Fruit fly (Drosophila melanogaster) whole organism, embryonic: ENCODE results near the gene Nca.

Source experiments
- Asciz ChIP-seq: fragments of 200-800 bp; sonication (Bioruptor generic); optimal IDR thresholded peaks from 2 replicates; lab custom pipeline; 2017; ENCODE audit warnings: missing biosample characterization, mild to moderate bottlenecking, missing genetic modification characterization, missing genetic modification reagents
- Atf6 ChIP-seq: fragments of 200-800 bp; sonication (Bioruptor generic); IDR thresholded peaks from 2 replicates; pipeline ENCODE4 v1.3.6; 2022; ENCODE audit warnings: missing biosample characterization, missing genetic modification characterization
- B-H2 ChIP-seq: fragments of 200-800 bp; sonication (Bioruptor generic); optimal IDR thresholded peaks from 2 replicates; lab custom pipeline; 2018; ENCODE audit warnings: missing biosample characterization, mild to moderate bottlenecking, missing genetic modification characterization
- Bgb ChIP-seq: fragments of 200-800 bp; sonication (Bioruptor generic); IDR thresholded peaks from 2 replicates; pipeline ENCODE4 v1.3.6; 2022; ENCODE audit warnings: missing biosample characterization, missing genetic modification characterization; ENCODE audit not compliant: partially characterized antibody
- CG11504 ChIP-seq: fragments of 200-800 bp; sonication (Bioruptor generic); optimal IDR thresholded peaks from 3 replicates; lab custom pipeline; 2019; ENCODE audit warnings: missing biosample characterization, mild to moderate bottlenecking, missing genetic modification characterization, moderate library complexity
- CG12391 ChIP-seq: fragments of 200-800 bp; sonication (Bioruptor generic); optimal IDR thresholded peaks from 3 replicates; lab custom pipeline; 2018; ENCODE audit warnings: missing biosample characterization, mild to moderate bottlenecking, missing genetic modification characterization, moderate library complexity
- CG13424 ChIP-seq: fragments of 200-800 bp; sonication (Bioruptor generic); optimal IDR thresholded peaks from 2 replicates; lab custom pipeline; 2019; ENCODE audit warnings: missing biosample characterization, mild to moderate bottlenecking, missing genetic modification characterization, moderate library complexity
- CG14860 ChIP-seq: fragments of 200-800 bp; sonication (Bioruptor generic); IDR thresholded peaks from 3 replicates; pipeline ENCODE4 v1.3.6; 2022; ENCODE audit warnings: missing biosample characterization, missing genetic modification characterization; ENCODE audit not compliant: partially characterized antibody
- CG15514 ChIP-seq: fragments of 200-800 bp; sonication (Bioruptor generic); optimal IDR thresholded peaks from 3 replicates; lab custom pipeline; 2017; ENCODE audit warnings: missing biosample characterization, missing genetic modification characterization, mild to moderate bottlenecking, moderate library complexity, missing genetic modification reagents
- CG17328 ChIP-seq: fragments of 200-800 bp; sonication (Bioruptor generic); IDR thresholded peaks from 2 replicates; pipeline ENCODE4 v1.3.6; 2022; ENCODE audit warnings: missing biosample characterization, missing genetic modification characterization
- CG17568 ChIP-seq: fragments of 200-800 bp; sonication (Bioruptor generic); optimal IDR thresholded peaks from 2 replicates; lab custom pipeline; 2018; ENCODE audit warnings: missing biosample characterization, mild to moderate bottlenecking, missing genetic modification characterization, moderate library complexity
- CG2120 ChIP-seq: fragments of 200-800 bp; sonication (Bioruptor generic); optimal IDR thresholded peaks from 3 replicates; lab custom pipeline; 2016; ENCODE audit warnings: missing biosample characterization, missing genetic modification characterization
- CG2678 ChIP-seq: fragments of 200-800 bp; sonication (Bioruptor generic); optimal IDR thresholded peaks from 3 replicates; lab custom pipeline; 2019; ENCODE audit warnings: missing biosample characterization, mild to moderate bottlenecking, missing genetic modification characterization, moderate library complexity
- CG3163 ChIP-seq: fragments of 200-800 bp; sonication (Bioruptor generic); optimal IDR thresholded peaks from 3 replicates; lab custom pipeline; 2016; ENCODE audit warnings: missing biosample characterization, missing genetic modification characterization
- CG33213 ChIP-seq: fragments of 200-800 bp; sonication (Bioruptor generic); optimal IDR thresholded peaks from 3 replicates; lab custom pipeline; 2016; ENCODE audit warnings: missing biosample characterization, missing genetic modification characterization
- CG34422 ChIP-seq: fragments of 200-800 bp; sonication (Bioruptor generic); IDR thresholded peaks from 3 replicates; pipeline ENCODE4 v1.3.6; 2022; ENCODE audit warnings: missing biosample characterization, missing genetic modification characterization
- CG6175 ChIP-seq: fragments of 200-800 bp; sonication (Bioruptor generic); IDR thresholded peaks from 3 replicates; pipeline ENCODE4 v1.3.6; 2022; ENCODE audit warnings: missing biosample characterization, missing genetic modification characterization
- CG8290 ChIP-seq, 3 experiments: fragments of 200-800 bp; sonication (Bioruptor generic); optimal IDR thresholded peaks; 2 replicates each; lab custom pipeline; 2016 to 2019; ENCODE audit warnings: missing biosample characterization in 3 of 3, missing genetic modification characterization in 3 of 3, mild to moderate bottlenecking in 2 of 3, moderate library complexity in 1 of 3
- CoRest ChIP-seq: fragments of 200-800 bp; sonication (Bioruptor generic); optimal IDR thresholded peaks from 3 replicates; lab custom pipeline; 2018; ENCODE audit warnings: missing biosample characterization, mild to moderate bottlenecking, missing genetic modification characterization, moderate library complexity
- D ChIP-seq, 2 experiments: fragments of 200-800 bp in 1 of 2; fragments of >200 bp in 1 of 2; sonication (Bioruptor generic) in 1 of 2; optimal IDR thresholded peaks; 2 replicates in 1 of 2; 3 replicates in 1 of 2; lab custom pipeline; 2017; ENCODE audit warnings: mild to moderate bottlenecking in 1 of 2, missing biosample characterization in 1 of 2, missing genetic modification characterization in 1 of 2, missing genetic modification reagents in 1 of 2
- Ets65A ChIP-seq: fragments of 200-800 bp; sonication (Bioruptor generic); peaks from one replicate; lab custom pipeline; 2016; ENCODE audit warnings: missing biosample characterization, missing genetic modification characterization
- Fer3 ChIP-seq: fragments of 200-800 bp; sonication (Bioruptor generic); optimal IDR thresholded peaks from 2 replicates; lab custom pipeline; 2018; ENCODE audit warnings: missing biosample characterization, mild to moderate bottlenecking, missing genetic modification characterization, moderate library complexity
- HLH3B ChIP-seq: fragments of 200-800 bp; sonication (Bioruptor generic); IDR thresholded peaks from 2 replicates; pipeline ENCODE4 v1.3.6; 2022; ENCODE audit warnings: missing biosample characterization, missing genetic modification characterization
- HmgZ ChIP-seq: fragments of 200-800 bp; sonication (Bioruptor generic); optimal IDR thresholded peaks from 2 replicates; lab custom pipeline; 2018; ENCODE audit warnings: missing biosample characterization, mild to moderate bottlenecking, missing genetic modification characterization
- MESR4 ChIP-seq: fragments of 200-800 bp; sonication (Bioruptor generic); optimal IDR thresholded peaks from 2 replicates; lab custom pipeline; 2018; ENCODE audit warnings: missing biosample characterization, mild to moderate bottlenecking, missing genetic modification characterization, moderate library complexity
- MTF-1 ChIP-seq: fragments of 200-800 bp; sonication (Bioruptor generic); optimal IDR thresholded peaks from 2 replicates; lab custom pipeline; 2018; ENCODE audit warnings: missing biosample characterization, mild to moderate bottlenecking, missing genetic modification characterization, borderline replicate concordance
- Med ChIP-seq: fragments of 200-800 bp; sonication (Bioruptor generic); peaks from one replicate; lab custom pipeline; 2016; ENCODE audit warnings: missing biosample characterization, missing genetic modification characterization, mild to moderate bottlenecking, inconsistent platforms, moderate library complexity
- Neu2 ChIP-seq: fragments of 200-800 bp; sonication (Bioruptor generic); optimal IDR thresholded peaks from 3 replicates; lab custom pipeline; 2016; ENCODE audit warnings: missing biosample characterization, missing genetic modification characterization, borderline replicate concordance
- Sox100B ChIP-seq: fragments of 200-800 bp; sonication (Bioruptor generic); optimal IDR thresholded peaks from 3 replicates; lab custom pipeline; 2018; ENCODE audit warnings: missing biosample characterization, mild to moderate bottlenecking, missing genetic modification characterization
- Sry-δ ChIP-seq: fragments of 200-800 bp; sonication (Bioruptor generic); optimal IDR thresholded peaks from 2 replicates; lab custom pipeline; 2016; ENCODE audit warnings: missing biosample characterization, missing genetic modification characterization
- ems ChIP-seq: fragments of 200-800 bp; sonication (Bioruptor generic); optimal IDR thresholded peaks from 3 replicates; lab custom pipeline; 2016; ENCODE audit warnings: missing biosample characterization, missing genetic modification characterization
- ewg ChIP-seq: fragments of 200-800 bp; sonication (Bioruptor generic); optimal IDR thresholded peaks from 3 replicates; lab custom pipeline; 2017; ENCODE audit warnings: mild to moderate bottlenecking, missing biosample characterization, missing genetic modification reagents, missing genetic modification characterization
- exex ChIP-seq: fragments of 200-800 bp; sonication (Bioruptor generic); optimal IDR thresholded peaks from 4 replicates; lab custom pipeline; 2018; ENCODE audit warnings: missing biosample characterization, mild to moderate bottlenecking, missing genetic modification characterization, moderate library complexity
- fd3F ChIP-seq: fragments of 200-800 bp; sonication (Bioruptor generic); optimal IDR thresholded peaks from 2 replicates; lab custom pipeline; 2018; ENCODE audit warnings: missing biosample characterization, mild to moderate bottlenecking, missing genetic modification characterization, moderate library complexity
- gem ChIP-seq: fragments of 200-800 bp; sonication (Bioruptor generic); optimal IDR thresholded peaks from 2 replicates; lab custom pipeline; 2019; ENCODE audit warnings: missing biosample characterization, mild to moderate bottlenecking, missing genetic modification characterization, moderate library complexity
- gsb-n ChIP-seq: fragments of 200-800 bp; sonication (Bioruptor generic); optimal IDR thresholded peaks from 3 replicates; lab custom pipeline; 2018; ENCODE audit warnings: missing biosample characterization, mild to moderate bottlenecking, missing genetic modification characterization
- lola ChIP-seq, 3 experiments: fragments of >200 bp in 2 of 3; fragments of 200-800 bp in 1 of 3; sonication (Bioruptor generic) in 1 of 3; optimal IDR thresholded peaks; 2 replicates each; lab custom pipeline; 2017 to 2019; ENCODE audit warnings: missing biosample characterization in 3 of 3, missing genetic modification characterization in 3 of 3, mild to moderate bottlenecking in 1 of 3, moderate library complexity in 1 of 3
- odd ChIP-seq: fragments of 200-800 bp; sonication (Bioruptor generic); optimal IDR thresholded peaks from 2 replicates; lab custom pipeline; 2017; ENCODE audit warnings: missing biosample characterization, mild to moderate bottlenecking, missing genetic modification characterization
- p53 ChIP-seq: fragments of 200-800 bp; sonication (Bioruptor generic); optimal IDR thresholded peaks from 2 replicates; lab custom pipeline; 2016; ENCODE audit warnings: missing biosample characterization, missing genetic modification characterization
- pan ChIP-seq, 4 experiments: fragments of >200 bp in 3 of 4; fragments of 200-800 bp in 1 of 4; sonication (Bioruptor generic) in 1 of 4; optimal IDR thresholded peaks in 3 of 4; IDR thresholded peaks in 1 of 4; 2 replicates each; pipeline versions ENCODE4 v1.3.6 to Lab custom; 2017 to 2022; ENCODE audit warnings: missing biosample characterization in 2 of 4, missing genetic modification characterization in 2 of 4, mixed read lengths in 1 of 4
- ranshi ChIP-seq: fragments of 200-800 bp; sonication (Bioruptor generic); IDR thresholded peaks from 2 replicates; pipeline ENCODE4 v1.3.6; 2022; ENCODE audit warnings: missing biosample characterization, missing genetic modification characterization
- schlank ChIP-seq: fragments of 200-800 bp; sonication (Bioruptor generic); optimal IDR thresholded peaks from 2 replicates; lab custom pipeline; 2018; ENCODE audit warnings: missing biosample characterization, mild to moderate bottlenecking, missing genetic modification characterization
- sens ChIP-seq: fragments of 200-800 bp; sonication (Bioruptor generic); peaks from one replicate; lab custom pipeline; 2016; ENCODE audit warnings: missing biosample characterization, missing genetic modification characterization
- stwl ChIP-seq: fragments of 200-800 bp; sonication (Bioruptor generic); optimal IDR thresholded peaks from 3 replicates; lab custom pipeline; 2018; ENCODE audit warnings: missing biosample characterization, mild to moderate bottlenecking, missing genetic modification characterization, moderate library complexity
- tgo ChIP-seq: fragments of 200-800 bp; sonication (Bioruptor generic); IDR thresholded peaks from 3 replicates; pipeline ENCODE4 v1.3.6; 2022; ENCODE audit warnings: missing biosample characterization, missing genetic modification characterization
- unpg ChIP-seq: fragments of 200-800 bp; sonication (Bioruptor generic); optimal IDR thresholded peaks from 3 replicates; lab custom pipeline; 2018; ENCODE audit warnings: missing biosample characterization, mild to moderate bottlenecking, missing genetic modification characterization, moderate library complexity
- wor ChIP-seq: fragments of 200-800 bp; sonication (Bioruptor generic); IDR thresholded peaks from 2 replicates; pipeline ENCODE4 v1.3.6; 2022; ENCODE audit warnings: missing biosample characterization, missing genetic modification characterization

Nca gene

dm6 chr3L:20000081-20000736, 8.5 kb downstream of the Nca start, which contains the start of the genes Tom20 and Gabat:
Gene Tom20, plus strand, starts transcription at chr3L:20000644.
Gene Gabat, minus strand, starts transcription at chr3L:20000686.
- no peak for TF ChIP-seq CG14860 (GFP tag; lab: Robert Waterston, UW)
- TF ChIP-seq CoRest (tag; lab: Kevin White, UChicago): peak; percentile 8
- TF ChIP-seq Med (GFP tag; lab: Kevin White, UChicago): peak; percentile 22
- TF ChIP-seq wor (GFP tag; lab: Robert Waterston, UW): no peak
- TF ChIP-seq MTF-1 (GFP tag; lab: Kevin White, UChicago): no peak
- TF ChIP-seq Sox100B (GFP tag; lab: Kevin White, UChicago): peak; percentile 26
- no peak for TF ChIP-seq HmgZ (tag; lab: Kevin White, UChicago)
- TF ChIP-seq CG15514: peak; percentile 27
- peak; percentile 4 for TF ChIP-seq CG12391
- no peak for TF ChIP-seq gsb-n (tag; lab: Kevin White, UChicago)
- no peak for TF ChIP-seq stwl (tag; lab: Kevin White, UChicago)
- TF ChIP-seq CG33213 (GFP tag; lab: Kevin White, UChicago): no peak
- TF ChIP-seq CG2678 (tag; lab: Kevin White, UChicago): no peak
- peak; percentile 41 for TF ChIP-seq MESR4 (GFP tag; lab: Kevin White, UChicago)
- no peak for TF ChIP-seq schlank (tag; lab: Kevin White, UChicago)
- TF ChIP-seq Sry-δ (GFP tag; lab: Kevin White, UChicago): no peak
- TF ChIP-seq p53: no peak
- peak; percentile 69 for TF ChIP-seq sens
- TF ChIP-seq odd: no peak
- no peak for TF ChIP-seq pan (optimal IDR thresholded peaks at IDR 0.05; lab: Kevin White, UChicago)
- TF ChIP-seq pan (GFP tag; optimal IDR thresholded peaks at IDR 0.05 in 1 of 2, IDR thresholded peaks at IDR 0.05 in 1 of 2): peak in 1 of 2 experiments; percentile 42
- TF ChIP-seq ems (GFP tag; lab: Kevin White, UChicago): no peak
- TF ChIP-seq CG2120 (GFP tag; lab: Kevin White, UChicago): peak; percentile 4
- peak; percentile 12 for TF ChIP-seq fd3F
- no peak for TF ChIP-seq Ets65A
- no peak for TF ChIP-seq CG6175 (GFP tag; lab: Robert Waterston, UW)
- no peak for TF ChIP-seq Bgb (GFP tag; lab: Robert Waterston, UW)
- no peak for TF ChIP-seq tgo
- TF ChIP-seq ewg: no peak
- 0 out of 2 replicates have a peak, but pooled peaks have one; percentile 18 for TF ChIP-seq Atf6 (GFP tag; lab: Robert Waterston, UW)
- peak; percentile 3 for TF ChIP-seq gem
- peak; percentile 9 for TF ChIP-seq Fer3 (tag; lab: Kevin White, UChicago)
- no peak for TF ChIP-seq D (optimal IDR thresholded peaks at IDR 0.05; lab: Kevin White, UChicago)
- TF ChIP-seq D (GFP tag; optimal IDR thresholded peaks at IDR 0.05; lab: Kevin White, UChicago): no peak
- no peak for TF ChIP-seq ranshi (GFP tag; lab: Robert Waterston, UW)
- no peak for TF ChIP-seq CG34422
- peak in 1 of 3 experiments; percentile 43 for TF ChIP-seq lola (GFP tag; optimal IDR thresholded peaks at IDR 0.05; lab: Kevin White, UChicago)
- peak; percentile 35 for TF ChIP-seq Asciz (GFP tag; lab: Kevin White, UChicago)
- TF ChIP-seq CG13424 (tag; lab: Kevin White, UChicago): peak; percentile 11
- TF ChIP-seq CG11504 (tag; lab: Kevin White, UChicago): peak; percentile 8
- TF ChIP-seq exex (tag; lab: Kevin White, UChicago): peak; percentile 13
- peak; percentile 6 for TF ChIP-seq CG17568 (GFP tag; lab: Kevin White, UChicago)
- TF ChIP-seq CG3163 (GFP tag; lab: Kevin White, UChicago): no peak
- TF ChIP-seq unpg (GFP tag; lab: Kevin White, UChicago): peak; percentile 5
- peak; percentile 42 for TF ChIP-seq B-H2 (GFP tag; lab: Kevin White, UChicago)
- no peak for TF ChIP-seq CG8290 (GFP tag; optimal IDR thresholded peaks at IDR 0.05; lab: Kevin White, UChicago)
- TF ChIP-seq CG8290 (tag; optimal IDR thresholded peaks at IDR 0.05; lab: Kevin White, UChicago): peak in 1 of 2 experiments; percentile 6
- no peak for TF ChIP-seq Neu2
- no peak for TF ChIP-seq CG17328
- no peak for TF ChIP-seq HLH3B (GFP tag; lab: Robert Waterston, UW)
